Fruit fly (Drosophila melanogaster): ENCODE data around the gene CG11381.

Gene CG11381

dm6 chrX:1232533-1233212 lies 29.1 kb downstream of the CG11381 start:
- no peak for TF ChIP-seq psq (optimal IDR thresholded peaks at IDR 0.05)
- peak; percentile 31 for TF ChIP-seq Dll (optimal IDR thresholded peaks at IDR 0.05)
- no peak for TF ChIP-seq usp (GFP tag; optimal IDR thresholded peaks at IDR 0.05)
- TF ChIP-seq CG8478 (optimal IDR thresholded peaks at IDR 0.05), result no peak
- no peak for TF ChIP-seq EcR (GFP tag; optimal IDR thresholded peaks at IDR 0.05)
- TF ChIP-seq pan (optimal IDR thresholded peaks at IDR 0.05), result no peak

DNA sequence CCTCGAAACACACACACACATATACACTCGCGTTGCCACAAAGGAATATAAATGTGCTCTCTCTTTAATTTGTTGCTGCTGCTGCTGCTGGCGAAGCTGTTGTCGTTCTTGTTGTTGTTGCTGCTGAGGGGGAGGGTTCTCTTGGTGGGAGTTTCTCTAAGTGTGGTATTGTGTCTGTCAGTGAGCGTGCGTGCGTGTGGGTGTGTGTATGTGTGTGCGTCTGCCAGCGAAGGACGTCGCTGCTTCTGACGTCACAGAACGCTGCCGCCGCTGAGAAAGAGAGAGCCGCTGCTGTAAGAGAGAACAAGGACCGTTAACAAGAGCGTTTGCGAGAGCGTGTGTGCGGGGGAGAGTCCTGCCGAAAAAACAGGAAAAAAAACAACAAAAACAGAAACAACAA lies 30.4 kb downstream of the CG11381 start:
- TF ChIP-seq Dll (optimal IDR thresholded peaks at IDR 0.05), result no peak
- no peak for TF ChIP-seq CG8478 (optimal IDR thresholded peaks at IDR 0.05)
- TF ChIP-seq psq (optimal IDR thresholded peaks at IDR 0.05), result no peak
- no peak for TF ChIP-seq EcR (GFP tag; optimal IDR thresholded peaks at IDR 0.05)
- TF ChIP-seq pan (optimal IDR thresholded peaks at IDR 0.05), result no peak
- no peak for TF ChIP-seq usp (GFP tag; optimal IDR thresholded peaks at IDR 0.05)

DNA sequence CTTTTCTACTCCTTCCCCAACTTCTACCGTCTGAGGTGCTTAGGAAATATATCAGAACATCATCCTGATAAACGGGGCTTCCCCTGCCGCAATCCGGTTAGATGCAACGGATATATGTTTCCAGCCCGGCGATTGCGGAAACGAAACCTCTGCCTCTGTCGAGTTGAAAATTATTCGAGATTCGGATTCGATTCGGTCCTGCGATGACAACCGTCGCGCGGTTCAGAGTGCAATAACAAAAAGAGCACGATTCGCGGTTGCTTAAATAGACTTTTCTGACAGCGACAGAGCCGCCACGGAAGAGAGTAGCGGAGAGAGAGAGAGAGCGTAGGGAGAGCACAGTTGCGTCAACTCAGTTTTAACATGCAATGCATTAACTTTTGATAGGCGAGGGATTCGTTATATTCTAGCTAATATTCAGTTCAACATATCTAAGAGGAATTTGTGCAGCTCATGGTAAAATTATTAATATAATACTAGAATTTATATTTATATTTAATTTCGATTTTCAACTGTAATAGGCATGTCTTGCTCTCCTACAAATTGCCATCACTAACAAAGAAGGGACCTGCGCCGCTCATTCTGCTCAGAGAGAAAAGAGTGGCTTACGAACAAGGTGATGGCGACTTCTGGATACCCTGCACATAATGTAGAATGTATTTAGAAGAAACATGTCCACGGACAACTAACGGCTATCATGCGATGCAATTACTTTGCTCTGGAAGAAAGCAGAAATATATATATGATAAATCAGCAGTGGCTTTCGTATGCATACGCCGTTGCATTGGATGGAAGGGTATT lies 31.4 kb downstream of the CG11381 start:
- TF ChIP-seq pan (optimal IDR thresholded peaks at IDR 0.05) (peak; percentile 59), Dll (optimal IDR thresholded peaks at IDR 0.05) (peak; percentile 3), EcR (GFP tag; optimal IDR thresholded peaks at IDR 0.05) (no peak), usp (GFP tag; optimal IDR thresholded peaks at IDR 0.05) (no peak), psq (optimal IDR thresholded peaks at IDR 0.05) (no peak)

- TF ChIP-seq psq (optimal IDR thresholded peaks at IDR 0.05), result no peak
Measured at dm6 chrX:1235618-1236006, 32.0 kb downstream of the CG11381 start.

DNA sequence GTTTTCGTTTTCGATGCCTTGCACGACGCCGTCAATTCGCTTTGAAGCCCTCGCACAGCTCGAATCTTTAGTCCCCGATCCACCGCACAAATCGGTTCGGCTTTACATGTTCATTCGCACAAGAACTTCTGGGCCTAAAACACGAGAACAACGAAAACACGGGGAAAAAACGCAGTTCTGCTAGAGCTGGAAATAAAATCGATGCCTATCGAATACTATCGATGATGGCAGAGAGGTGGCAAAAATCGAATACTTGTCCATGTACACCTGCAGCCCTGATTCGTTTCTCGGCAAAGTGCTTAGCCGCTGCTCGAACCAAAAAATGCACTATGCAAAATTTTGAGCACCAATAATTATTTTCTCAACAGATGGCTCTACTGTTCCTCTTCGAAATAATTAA lies 32.9 kb downstream of the CG11381 start, which contains the start of gene CG3638:
Gene CG3638, minus strand, starts transcription at position 210 of the 400 bp plus-strand sequence.
- TF ChIP-seq pan (optimal IDR thresholded peaks at IDR 0.05) (no peak), psq (optimal IDR thresholded peaks at IDR 0.05) (no peak), Dll (optimal IDR thresholded peaks at IDR 0.05) (no peak), EcR (GFP tag; optimal IDR thresholded peaks at IDR 0.05) (no peak), CG8478 (optimal IDR thresholded peaks at IDR 0.05) (no peak), usp (GFP tag; optimal IDR thresholded peaks at IDR 0.05) (no peak)

DNA sequence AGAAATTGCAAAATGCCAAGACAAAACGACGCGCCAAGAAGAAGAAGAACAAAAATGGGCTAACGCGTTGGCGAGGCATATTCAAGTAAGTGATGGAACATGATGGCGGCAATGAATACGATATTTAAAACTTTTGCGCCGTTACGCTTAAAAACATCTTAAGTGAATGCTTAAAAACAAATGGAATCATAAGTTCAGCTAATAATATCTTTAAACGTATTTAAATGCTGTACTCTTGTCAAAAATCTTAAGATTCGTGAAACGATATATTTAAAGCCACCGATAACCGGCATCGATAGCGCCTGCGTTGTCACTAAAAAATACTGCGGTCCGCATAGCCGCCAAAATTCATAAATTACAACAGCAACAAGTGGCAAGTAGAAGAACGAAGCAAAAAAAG lies 36.3 kb downstream of the CG11381 start, which contains the start of gene CG11403:
Gene CG11403, minus strand, starts transcription at position 53 of the 400 bp plus-strand sequence.
- TF ChIP-seq EcR (GFP tag; optimal IDR thresholded peaks at IDR 0.05) (no peak), pan (optimal IDR thresholded peaks at IDR 0.05) (no peak), usp (GFP tag; optimal IDR thresholded peaks at IDR 0.05) (no peak)

dm6 chrX:1242049-1242448 lies 38.5 kb downstream of the CG11381 start:
- TF ChIP-seq usp (GFP tag; optimal IDR thresholded peaks at IDR 0.05), result no peak
- no peak for TF ChIP-seq CG8478 (optimal IDR thresholded peaks at IDR 0.05)
- TF ChIP-seq EcR (GFP tag; optimal IDR thresholded peaks at IDR 0.05), result no peak
- no peak for TF ChIP-seq pan (optimal IDR thresholded peaks at IDR 0.05)
- TF ChIP-seq Dll (optimal IDR thresholded peaks at IDR 0.05), result no peak
- no peak for TF ChIP-seq psq (optimal IDR thresholded peaks at IDR 0.05)

DNA sequence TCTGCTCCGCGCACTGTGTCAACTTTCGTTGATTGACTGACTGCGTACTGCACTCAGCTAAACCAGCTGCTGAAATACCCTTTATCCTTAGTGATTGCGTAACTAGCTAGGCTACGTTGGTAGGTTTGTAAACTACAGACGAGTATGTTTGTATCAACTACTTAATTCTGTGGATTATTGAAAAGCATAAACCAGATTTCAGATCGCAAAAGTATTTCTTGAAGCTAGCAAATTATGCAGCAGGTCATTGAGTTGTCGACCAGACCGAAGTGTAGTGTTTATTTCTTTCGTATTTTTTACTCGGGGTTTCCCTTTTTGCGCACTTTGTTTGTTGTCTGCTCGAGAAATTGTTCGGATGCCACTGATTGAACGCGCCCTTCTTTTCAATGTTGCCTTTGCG lies 45.2 kb downstream of the CG11381 start:
- TF ChIP-seq psq (optimal IDR thresholded peaks at IDR 0.05) (no peak), EcR (GFP tag; optimal IDR thresholded peaks at IDR 0.05) (no peak), Dll (optimal IDR thresholded peaks at IDR 0.05) (no peak), pan (optimal IDR thresholded peaks at IDR 0.05) (no peak), CG8478 (optimal IDR thresholded peaks at IDR 0.05) (no peak), usp (GFP tag; optimal IDR thresholded peaks at IDR 0.05) (no peak)

DNA sequence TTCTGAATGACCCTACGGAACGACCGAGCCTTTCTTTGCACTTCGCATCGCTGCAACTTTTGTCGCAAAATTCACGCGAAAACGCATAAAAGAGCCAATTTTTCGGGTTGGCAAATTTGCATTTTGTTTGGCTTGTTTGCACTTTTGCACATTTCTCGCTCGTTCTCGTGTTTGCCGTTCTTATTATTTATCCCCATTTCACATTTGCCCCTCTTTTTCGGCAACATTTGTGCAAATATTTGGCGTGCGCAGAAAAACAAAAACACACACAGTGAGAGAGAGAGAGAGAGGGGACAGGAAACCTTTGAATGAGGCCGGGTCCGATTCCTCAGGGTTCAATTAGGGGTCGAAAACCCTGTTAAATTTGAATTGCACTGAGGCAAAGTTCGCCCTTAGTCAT lies 46.0 kb downstream of the CG11381 start:
- TF ChIP-seq EcR (GFP tag; optimal IDR thresholded peaks at IDR 0.05), result no peak
- no peak for TF ChIP-seq pan (optimal IDR thresholded peaks at IDR 0.05)
- no peak for TF ChIP-seq usp (GFP tag; optimal IDR thresholded peaks at IDR 0.05)
- TF ChIP-seq Dll (optimal IDR thresholded peaks at IDR 0.05), result no peak
- no peak for TF ChIP-seq CG8478 (optimal IDR thresholded peaks at IDR 0.05)
- TF ChIP-seq psq (optimal IDR thresholded peaks at IDR 0.05), result no peak

DNA sequence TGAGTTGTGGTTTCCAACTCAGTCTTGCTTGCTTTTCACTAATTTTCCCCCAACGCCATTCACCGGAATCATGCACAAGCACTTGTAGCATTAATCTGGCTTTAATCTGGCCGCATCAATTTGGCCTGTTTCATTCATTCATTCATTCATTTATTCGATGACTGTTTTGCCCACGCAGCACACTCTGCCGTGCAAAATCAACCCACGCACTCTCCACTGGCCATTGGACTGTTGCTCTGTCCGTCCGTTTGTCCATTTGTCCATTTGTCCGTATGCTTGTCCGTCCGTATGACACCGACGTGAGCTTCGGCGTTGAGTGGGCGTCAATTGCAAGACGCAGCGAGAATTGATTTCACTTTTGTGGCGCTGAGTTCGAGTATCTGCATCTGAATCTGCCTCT lies 46.5 kb downstream of the CG11381 start:
- TF ChIP-seq CG8478 (optimal IDR thresholded peaks at IDR 0.05) (no peak), EcR (GFP tag; optimal IDR thresholded peaks at IDR 0.05) (no peak), psq (optimal IDR thresholded peaks at IDR 0.05) (no peak), usp (GFP tag; optimal IDR thresholded peaks at IDR 0.05) (no peak), Dll (optimal IDR thresholded peaks at IDR 0.05) (no peak), pan (optimal IDR thresholded peaks at IDR 0.05) (no peak)

DNA sequence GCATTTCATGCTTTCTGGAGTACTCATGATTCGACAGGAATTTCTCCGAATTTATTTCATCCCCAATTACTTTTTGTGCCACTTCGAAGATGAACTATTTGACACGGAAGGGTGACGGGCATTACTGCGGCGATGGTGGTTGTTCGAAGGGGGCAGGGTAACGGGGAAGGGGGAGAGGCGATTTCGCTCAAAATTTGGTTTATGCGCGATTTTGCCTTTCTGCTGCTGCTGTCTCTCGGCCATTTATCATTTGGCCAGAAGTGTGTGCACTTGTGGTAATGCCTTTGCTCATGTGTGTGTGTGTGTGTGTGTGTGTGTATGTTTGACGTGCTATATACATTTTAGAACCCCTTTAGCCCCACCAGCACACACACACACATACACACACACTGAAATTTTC lies 49.4 kb downstream of the CG11381 start:
- TF ChIP-seq EcR (GFP tag; optimal IDR thresholded peaks at IDR 0.05) (no peak), usp (GFP tag; optimal IDR thresholded peaks at IDR 0.05) (no peak), Dll (optimal IDR thresholded peaks at IDR 0.05) (no peak), psq (optimal IDR thresholded peaks at IDR 0.05) (no peak), CG8478 (optimal IDR thresholded peaks at IDR 0.05) (no peak), pan (optimal IDR thresholded peaks at IDR 0.05) (no peak)

Data from whole organism.